Fruit fly (Drosophila melanogaster) whole organism, embryonic: Measurements from ENCODE around the gene CG32026.

Experiments
- Antp ChIP-seq: fragments of 200-800 bp; sonication (Bioruptor generic); optimal IDR thresholded peaks from 3 replicates; lab custom pipeline; 2016; ENCODE audit warnings: missing biosample characterization, missing genetic modification characterization
- BEAF-32 ChIP-seq: fragments of 200-800 bp; sonication (Bioruptor generic); optimal IDR thresholded peaks from 3 replicates; lab custom pipeline; 2017; ENCODE audit warnings: missing biosample characterization, missing genetic modification characterization, mild to moderate bottlenecking, moderate library complexity, missing genetic modification reagents
- CG10565 ChIP-seq: fragments of 200-800 bp; sonication (Bioruptor generic); optimal IDR thresholded peaks from 3 replicates; lab custom pipeline; 2016; ENCODE audit warnings: missing biosample characterization, mild to moderate bottlenecking, missing genetic modification characterization
- CG13123 ChIP-seq: fragments of 200-800 bp; sonication (Bioruptor generic); optimal IDR thresholded peaks from 2 replicates; lab custom pipeline; 2016; ENCODE audit warnings: missing biosample characterization, missing genetic modification characterization
- CG14014 ChIP-seq: fragments of 200-800 bp; sonication (Bioruptor generic); IDR thresholded peaks from 2 replicates; pipeline ENCODE4 v1.3.6; 2022; ENCODE audit warnings: missing biosample characterization, missing genetic modification characterization
- CG14050 ChIP-seq: fragments of 200-800 bp; sonication (Bioruptor generic); IDR thresholded peaks from 3 replicates; pipeline ENCODE4 v1.3.6; 2022; ENCODE audit warnings: missing biosample characterization, missing genetic modification characterization
- CG1529 ChIP-seq: fragments of 200-800 bp; sonication (Bioruptor generic); optimal IDR thresholded peaks from 3 replicates; lab custom pipeline; 2018; ENCODE audit warnings: missing biosample characterization, missing genetic modification characterization
- CG15696 ChIP-seq: fragments of 200-800 bp; sonication (Bioruptor generic); optimal IDR thresholded peaks from 2 replicates; lab custom pipeline; 2019; ENCODE audit warnings: missing biosample characterization, mild to moderate bottlenecking, missing genetic modification characterization, moderate library complexity
- CG17328 ChIP-seq: fragments of 200-800 bp; sonication (Bioruptor generic); IDR thresholded peaks from 2 replicates; pipeline ENCODE4 v1.3.6; 2022; ENCODE audit warnings: missing biosample characterization, missing genetic modification characterization
- CG17361 ChIP-seq: fragments of 200-800 bp; sonication (Bioruptor generic); IDR thresholded peaks from 3 replicates; pipeline ENCODE4 v1.3.6; 2022; ENCODE audit warnings: missing biosample characterization, missing genetic modification characterization
- CG17829 ChIP-seq: fragments of 200-800 bp; optimal IDR thresholded peaks from 2 replicates; lab custom pipeline; 2019; ENCODE audit warnings: missing biosample characterization, mild to moderate bottlenecking, missing genetic modification characterization, moderate library complexity
- CG17912 ChIP-seq: fragments of 200-800 bp; sonication (Bioruptor generic); optimal IDR thresholded peaks from 2 replicates; lab custom pipeline; 2018; ENCODE audit warnings: missing biosample characterization, mild to moderate bottlenecking, missing genetic modification characterization
- CG2889 ChIP-seq: fragments of 200-800 bp; sonication (Bioruptor generic); IDR thresholded peaks from 3 replicates; pipeline ENCODE4 v1.3.6; 2022; ENCODE audit warnings: missing biosample characterization, missing genetic modification characterization
- CG31365 ChIP-seq: fragments of 200-800 bp; sonication (Bioruptor generic); optimal IDR thresholded peaks from 2 replicates; lab custom pipeline; 2018; ENCODE audit warnings: missing biosample characterization, mild to moderate bottlenecking, missing genetic modification characterization
- CG3163 ChIP-seq: fragments of 200-800 bp; sonication (Bioruptor generic); optimal IDR thresholded peaks from 3 replicates; lab custom pipeline; 2016; ENCODE audit warnings: missing biosample characterization, missing genetic modification characterization
- CG34422 ChIP-seq: fragments of 200-800 bp; sonication (Bioruptor generic); IDR thresholded peaks from 3 replicates; pipeline ENCODE4 v1.3.6; 2022; ENCODE audit warnings: missing biosample characterization, missing genetic modification characterization
- CG43689 ChIP-seq: fragments of 200-800 bp; sonication (Bioruptor generic); IDR thresholded peaks from 2 replicates; pipeline ENCODE4 v1.3.6; 2022; ENCODE audit warnings: missing biosample characterization, missing genetic modification characterization
- CG4404 ChIP-seq: fragments of 200-800 bp; sonication (Bioruptor generic); IDR thresholded peaks from 2 replicates; pipeline ENCODE4 v1.3.6; 2022; ENCODE audit warnings: missing biosample characterization, missing genetic modification characterization
- CG4424 ChIP-seq: fragments of 200-800 bp; sonication (Bioruptor generic); optimal IDR thresholded peaks from 3 replicates; lab custom pipeline; 2016; ENCODE audit warnings: missing biosample characterization, missing genetic modification characterization
- CG6654 ChIP-seq: fragments of 200-800 bp; sonication (Bioruptor generic); optimal IDR thresholded peaks from 2 replicates; lab custom pipeline; 2017; ENCODE audit warnings: missing biosample characterization, mild to moderate bottlenecking, missing genetic modification characterization
- CG7372 ChIP-seq: fragments of 200-800 bp; sonication (Bioruptor generic); IDR thresholded peaks from 2 replicates; pipeline ENCODE4 v1.3.6; 2022; ENCODE audit warnings: missing biosample characterization, missing genetic modification characterization
- CG8281 ChIP-seq: fragments of 200-800 bp; sonication (Bioruptor generic); optimal IDR thresholded peaks from 2 replicates; lab custom pipeline; 2018; ENCODE audit warnings: missing biosample characterization, mild to moderate bottlenecking, missing genetic modification characterization, moderate library complexity
- CG8765 ChIP-seq: fragments of 200-800 bp; sonication (Bioruptor generic); IDR thresholded peaks from 2 replicates; pipeline ENCODE4 v1.3.6; 2022; ENCODE audit warnings: missing biosample characterization, missing genetic modification characterization
- CG8944 ChIP-seq: fragments of 200-800 bp; sonication (Bioruptor generic); optimal IDR thresholded peaks from 3 replicates; lab custom pipeline; 2016; ENCODE audit warnings: missing biosample characterization, missing genetic modification characterization
- Dek ChIP-seq: fragments of 200-800 bp; sonication (Bioruptor generic); optimal IDR thresholded peaks from 3 replicates; lab custom pipeline; 2019; ENCODE audit warnings: missing biosample characterization, mild to moderate bottlenecking, missing genetic modification characterization, moderate library complexity
- Hsf ChIP-seq: fragments of 200-800 bp; sonication (Bioruptor generic); optimal IDR thresholded peaks from 3 replicates; lab custom pipeline; 2016; ENCODE audit warnings: missing biosample characterization, missing genetic modification characterization
- Lpt ChIP-seq: fragments of >200 bp; optimal IDR thresholded peaks from 2 replicates; lab custom pipeline; 2018; ENCODE audit warnings: missing biosample characterization, missing genetic modification characterization
- Nf-YB ChIP-seq: fragments of 200-800 bp; sonication (Bioruptor generic); optimal IDR thresholded peaks from 3 replicates; lab custom pipeline; 2019; ENCODE audit warnings: missing biosample characterization, mild to moderate bottlenecking, missing genetic modification characterization, moderate library complexity
- Nf-YC ChIP-seq: fragments of 200-800 bp; optimal IDR thresholded peaks from 3 replicates; lab custom pipeline; 2019; ENCODE audit warnings: missing biosample characterization, mild to moderate bottlenecking, missing genetic modification characterization, moderate library complexity
- Poxn ChIP-seq: fragments of 200-800 bp; sonication (Bioruptor generic); IDR thresholded peaks from 2 replicates; pipeline ENCODE4 v1.3.6; 2022; ENCODE audit warnings: missing biosample characterization, missing genetic modification characterization
- Scr ChIP-seq: fragments of 200-800 bp; sonication (Bioruptor generic); IDR thresholded peaks from 2 replicates; pipeline ENCODE4 v1.3.6; 2022; ENCODE audit warnings: missing biosample characterization, missing genetic modification characterization; ENCODE audit not compliant: partially characterized antibody
- Ssrp ChIP-seq: fragments of 200-800 bp; sonication (Bioruptor generic); optimal IDR thresholded peaks from 2 replicates; lab custom pipeline; 2018; ENCODE audit warnings: missing biosample characterization, mild to moderate bottlenecking, missing genetic modification characterization, moderate library complexity
- al ChIP-seq: fragments of 200-800 bp; sonication (Bioruptor generic); IDR thresholded peaks from 2 replicates; pipeline ENCODE4 v1.3.6; 2022; ENCODE audit warnings: missing biosample characterization, missing genetic modification characterization
- ase ChIP-seq: fragments of 200-800 bp; sonication (Bioruptor generic); IDR thresholded peaks from 3 replicates; pipeline ENCODE4 v1.3.6; 2022; ENCODE audit warnings: missing biosample characterization, missing genetic modification characterization
- ash1 ChIP-seq: fragments of 200-800 bp; sonication (Bioruptor generic); optimal IDR thresholded peaks from 2 replicates; lab custom pipeline; 2018; ENCODE audit warnings: missing biosample characterization, mild to moderate bottlenecking, missing genetic modification characterization
- bsh ChIP-seq, 2 experiments: fragments of 200-800 bp; sonication (Bioruptor generic); optimal IDR thresholded peaks; 2 replicates each; lab custom pipeline; 2017 to 2018; ENCODE audit warnings: mild to moderate bottlenecking in 2 of 2, missing biosample characterization in 2 of 2, missing genetic modification characterization in 2 of 2, moderate library complexity in 1 of 2
- cato ChIP-seq: fragments of 200-800 bp; sonication (Bioruptor generic); optimal IDR thresholded peaks from 2 replicates; lab custom pipeline; 2016; ENCODE audit warnings: missing biosample characterization, missing genetic modification characterization, borderline replicate concordance
- dimm ChIP-seq: fragments of 200-800 bp; sonication (Bioruptor generic); IDR thresholded peaks from 2 replicates; pipeline ENCODE4 v1.3.6; 2022; ENCODE audit warnings: missing biosample characterization, missing genetic modification characterization
- eve ChIP-seq, 2 experiments: fragments of >200 bp; optimal IDR thresholded peaks; 2 replicates each; lab custom pipeline; 2017; ENCODE audit warnings: missing biosample characterization in 2 of 2, missing genetic modification characterization in 2 of 2
- fd96Cb ChIP-seq: fragments of 200-800 bp; sonication (Bioruptor generic); optimal IDR thresholded peaks from 2 replicates; lab custom pipeline; 2018; ENCODE audit warnings: missing biosample characterization, mild to moderate bottlenecking, missing genetic modification characterization, moderate library complexity
- gcm2 ChIP-seq: fragments of 200-800 bp; sonication (Bioruptor generic); optimal IDR thresholded peaks from 2 replicates; lab custom pipeline; 2016; ENCODE audit warnings: missing biosample characterization, missing genetic modification characterization
- grn ChIP-seq: fragments of 200-800 bp; sonication (Bioruptor generic); optimal IDR thresholded peaks from 3 replicates; lab custom pipeline; 2017; ENCODE audit warnings: missing biosample characterization, missing genetic modification characterization
- ham ChIP-seq: fragments of 200-800 bp; sonication (Bioruptor generic); IDR thresholded peaks from 2 replicates; pipeline ENCODE4 v1.3.6; 2022; ENCODE audit warnings: missing biosample characterization, missing genetic modification characterization
- hth ChIP-seq: fragments of >200 bp; optimal IDR thresholded peaks from 2 replicates; lab custom pipeline; 2017; ENCODE audit warnings: inconsistent platforms
- mam ChIP-seq: fragments of 200-800 bp; sonication (Bioruptor generic); optimal IDR thresholded peaks from 3 replicates; lab custom pipeline; 2016; ENCODE audit warnings: missing biosample characterization, missing genetic modification characterization
- oc ChIP-seq: fragments of 200-800 bp; sonication (Bioruptor generic); optimal IDR thresholded peaks from 2 replicates; lab custom pipeline; 2018; ENCODE audit warnings: missing biosample characterization, mild to moderate bottlenecking, missing genetic modification characterization, moderate library complexity
- scrt ChIP-seq: fragments of 200-800 bp; sonication (Bioruptor generic); optimal IDR thresholded peaks from 2 replicates; lab custom pipeline; 2018; ENCODE audit warnings: missing biosample characterization, mild to moderate bottlenecking, missing genetic modification characterization, moderate library complexity
- sisA ChIP-seq: fragments of 200-800 bp; sonication (Bioruptor generic); IDR thresholded peaks from 2 replicates; pipeline ENCODE4 v1.3.6; 2022; ENCODE audit warnings: missing biosample characterization, missing genetic modification characterization
- sob ChIP-seq: fragments of 200-800 bp; sonication (Bioruptor generic); IDR thresholded peaks from 2 replicates; pipeline ENCODE4 v1.3.6; 2022; ENCODE audit warnings: missing biosample characterization, missing genetic modification characterization
- ssp ChIP-seq: fragments of 200-800 bp; sonication (Bioruptor generic); IDR thresholded peaks from 2 replicates; pipeline ENCODE4 v1.3.6; 2022; ENCODE audit warnings: missing biosample characterization, missing genetic modification characterization
- tll ChIP-seq, 2 experiments: fragments of 200-800 bp in 1 of 2; fragments of >200 bp in 1 of 2; sonication (Bioruptor generic) in 1 of 2; optimal IDR thresholded peaks; 2 replicates each; lab custom pipeline; 2017 to 2019; ENCODE audit warnings: missing biosample characterization in 2 of 2, missing genetic modification characterization in 2 of 2, mild to moderate bottlenecking in 1 of 2, moderate library complexity in 1 of 2
- tna ChIP-seq: fragments of 200-800 bp; sonication (Bioruptor generic); IDR thresholded peaks from 2 replicates; pipeline ENCODE4 v1.3.6; 2022; ENCODE audit warnings: missing biosample characterization, missing genetic modification characterization; ENCODE audit not compliant: partially characterized antibody
- zfh2 ChIP-seq: fragments of 200-800 bp; sonication (Bioruptor generic); optimal IDR thresholded peaks from 2 replicates; lab custom pipeline; 2016; ENCODE audit warnings: missing biosample characterization, missing genetic modification characterization

CG32026 gene

DNA sequence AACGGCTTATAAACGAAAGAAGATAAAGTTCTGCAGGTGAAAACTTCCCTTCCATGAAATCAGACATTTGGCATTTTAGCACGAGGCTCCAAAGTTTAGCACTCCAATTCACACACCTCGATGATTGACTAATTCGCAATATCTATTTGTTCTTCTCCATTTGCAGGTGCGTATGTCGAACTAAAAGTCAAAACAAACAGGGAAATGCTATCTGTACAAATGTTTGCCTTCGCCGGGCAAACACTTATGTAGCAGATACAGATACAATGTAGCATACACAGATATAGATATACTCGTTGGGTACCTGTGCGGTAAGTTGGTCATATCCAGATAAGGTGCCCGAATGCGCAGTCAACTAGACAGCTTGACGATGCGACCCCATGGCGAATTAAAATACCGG is 1.4 kb upstream of the CG32026 start (continued):
- TF ChIP-seq CG6654 (GFP tag; lab: Kevin White, UChicago): no peak
- TF ChIP-seq bsh (GFP tag; optimal IDR thresholded peaks at IDR 0.05; lab: Kevin White, UChicago): peak in 1 of 2 experiments; percentile 14
- no peak for TF ChIP-seq Nf-YB (GFP tag; lab: Kevin White, UChicago)
- TF ChIP-seq tna (GFP tag; lab: Robert Waterston, UW): no peak
- TF ChIP-seq Ssrp (tag; lab: Kevin White, UChicago): no peak
- no peak for TF ChIP-seq CG34422
- no peak for TF ChIP-seq Dek (tag; lab: Kevin White, UChicago)
- no peak for TF ChIP-seq zfh2
- TF ChIP-seq CG14050 (GFP tag; lab: Robert Waterston, UW): no peak
- TF ChIP-seq oc (tag; lab: Kevin White, UChicago): no peak
- TF ChIP-seq ssp (GFP tag; lab: Robert Waterston, UW): no peak
- TF ChIP-seq CG13123 (GFP tag; lab: Kevin White, UChicago): no peak
- TF ChIP-seq cato: no peak
- TF ChIP-seq ash1 (GFP tag; lab: Kevin White, UChicago): no peak
- TF ChIP-seq CG17912 (GFP tag; lab: Kevin White, UChicago): peak; percentile 33
- no peak for TF ChIP-seq CG3163 (GFP tag; lab: Kevin White, UChicago)
- TF ChIP-seq CG4404 (GFP tag; lab: Robert Waterston, UW): no peak
- TF ChIP-seq CG43689 (GFP tag; lab: Robert Waterston, UW): no peak
- TF ChIP-seq Hsf (GFP tag; lab: Kevin White, UChicago): no peak
- no peak for TF ChIP-seq BEAF-32
- no peak for TF ChIP-seq fd96Cb (tag; lab: Kevin White, UChicago)
- no peak for TF ChIP-seq CG2889 (GFP tag; lab: Robert Waterston, UW)
- no peak for TF ChIP-seq CG8765 (GFP tag; lab: Robert Waterston, UW)
- TF ChIP-seq tll (GFP tag; optimal IDR thresholded peaks at IDR 0.05; lab: Kevin White, UChicago): peak in 1 of 2 experiments; percentile 23
- no peak for TF ChIP-seq CG17829 (tag; lab: Kevin White, UChicago)
- TF ChIP-seq al (GFP tag; lab: Robert Waterston, UW): no peak
- no peak; the same call in 2 of the 3 replicates for TF ChIP-seq CG17361
- peak; percentile 16 for TF ChIP-seq CG31365
- TF ChIP-seq CG7372 (GFP tag; lab: Robert Waterston, UW): no peak
- no peak for TF ChIP-seq grn (GFP tag; lab: Kevin White, UChicago)
- TF ChIP-seq sisA (GFP tag; lab: Robert Waterston, UW): no peak
- no peak for TF ChIP-seq Scr (GFP tag; lab: Robert Waterston, UW)
- no peak for TF ChIP-seq gcm2 (GFP tag; lab: Kevin White, UChicago)
- TF ChIP-seq sob: no peak
- no peak for TF ChIP-seq CG10565 (GFP tag; lab: Kevin White, UChicago)
- TF ChIP-seq CG15696 (tag; lab: Kevin White, UChicago): peak; percentile 36
- no peak for TF ChIP-seq CG8281 (tag; lab: Kevin White, UChicago)
- no peak for TF ChIP-seq hth
- no peak for TF ChIP-seq CG14014
- TF ChIP-seq CG17328 (GFP tag; lab: Robert Waterston, UW): 0 out of 2 replicates have a peak, but pooled peaks have one; percentile 18
- no peak for TF ChIP-seq Poxn (GFP tag; lab: Robert Waterston, UW)
- no peak for TF ChIP-seq mam (GFP tag; lab: Kevin White, UChicago)
- TF ChIP-seq eve (GFP tag; optimal IDR thresholded peaks at IDR 0.05; lab: Kevin White, UChicago): no peak
- no peak for TF ChIP-seq CG8944 (GFP tag; lab: Kevin White, UChicago)
- no peak for TF ChIP-seq Antp (GFP tag; lab: Kevin White, UChicago)
- no peak for TF ChIP-seq ase (GFP tag; lab: Robert Waterston, UW)
- no peak for TF ChIP-seq Nf-YC (tag; lab: Kevin White, UChicago)
- TF ChIP-seq ham: no peak
- TF ChIP-seq CG1529 (GFP tag; lab: Kevin White, UChicago): peak; percentile 18
- no peak for TF ChIP-seq CG4424 (GFP tag; lab: Kevin White, UChicago)
- no peak for TF ChIP-seq dimm
- TF ChIP-seq Lpt (GFP tag; lab: Kevin White, UChicago): no peak
- TF ChIP-seq scrt (GFP tag; lab: Kevin White, UChicago): no peak
